Worm (Caenorhabditis elegans) whole organism, late embryonic: ENCODE data around the gene T05A7.1.

ENCODE experiments used
- che-1 ChIP-seq: sonication (generic microtip); optimal IDR thresholded peaks from 2 replicates; lab custom pipeline; 2016; ENCODE audit warnings: mild to moderate bottlenecking, missing genetic modification characterization, missing compliant biosample characterization
- elt-2 ChIP-seq: sonication (generic microtip); optimal IDR thresholded peaks from 2 replicates; lab custom pipeline; 2016; ENCODE audit warnings: missing genetic modification reagents, missing genetic modification characterization, missing compliant biosample characterization
- hlh-13 ChIP-seq: fragments of 200-800 bp; sonication (Bioruptor generic); optimal IDR thresholded peaks from 2 replicates; lab custom pipeline; 2018; ENCODE audit warnings: mild to moderate bottlenecking, missing genetic modification characterization, missing compliant biosample characterization
- hlh-8 ChIP-seq: sonication (generic microtip); optimal IDR thresholded peaks from 2 replicates; lab custom pipeline; 2016; ENCODE audit warnings: missing genotype, missing genetic modification characterization, missing compliant biosample characterization
- unc-55 ChIP-seq: sonication (generic microtip); optimal IDR thresholded peaks from 2 replicates; lab custom pipeline; 2017; ENCODE audit warnings: missing biosample characterization, missing genetic modification reagents, missing genetic modification characterization

DNA sequence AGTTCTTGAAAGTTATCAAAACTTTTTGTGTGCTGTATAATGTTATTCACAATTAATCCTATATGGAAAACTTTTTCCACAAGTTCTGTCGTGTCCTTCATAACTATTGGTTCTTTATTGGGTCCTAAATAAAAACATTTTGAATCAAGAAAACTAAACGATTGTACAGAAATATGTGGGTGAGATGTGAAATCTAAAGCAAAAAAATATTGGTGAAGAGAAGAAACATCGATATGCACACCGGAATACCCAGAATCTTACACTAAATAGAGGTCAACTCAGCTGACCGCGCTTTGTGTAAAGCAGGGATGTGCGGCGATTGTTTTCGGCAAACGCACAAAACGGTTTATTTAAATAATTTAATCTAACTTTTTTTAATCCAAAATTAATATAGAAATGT, 16.7 kb upstream of the T05A7.1 start, which contains the start of gene T05A7.13:
- TF ChIP-seq che-1 (tag; lab: Kevin White, UChicago) = no peak
- TF ChIP-seq hlh-8 (tag; lab: Kevin White, UChicago) = no peak
- no peak for TF ChIP-seq elt-2
- TF ChIP-seq unc-55 (GFP tag; lab: Kevin White, UChicago) = no peak
- TF ChIP-seq hlh-13 (GFP tag; lab: Kevin White, UChicago) = no peak
